Fruit fly (Drosophila melanogaster) whole organism, embryonic: ENCODE data around the gene Snx21.
A peak's percentile ranks its signal among the peaks of the same experiment; 100 is the strongest.

ENCODE experiments used
- Abd-B ChIP-seq: fragments of 200-800 bp; sonication (Bioruptor generic); optimal IDR thresholded peaks from 2 replicates; lab custom pipeline; 2018; ENCODE audit warnings: missing biosample characterization, mild to moderate bottlenecking, missing genetic modification characterization, moderate library complexity
- CG10366 ChIP-seq: fragments of 200-800 bp; sonication (Bioruptor generic); IDR thresholded peaks from 2 replicates; pipeline ENCODE4 v1.3.6; 2022; ENCODE audit warnings: missing biosample characterization, missing genetic modification characterization
- CG12659 ChIP-seq: fragments of 200-800 bp; sonication (Bioruptor generic); optimal IDR thresholded peaks from 3 replicates; lab custom pipeline; 2017; ENCODE audit warnings: mild to moderate bottlenecking, missing biosample characterization, missing genetic modification reagents, missing genetic modification characterization
- CG14050 ChIP-seq: fragments of 200-800 bp; sonication (Bioruptor generic); IDR thresholded peaks from 3 replicates; pipeline ENCODE4 v1.3.6; 2022; ENCODE audit warnings: missing biosample characterization, missing genetic modification characterization
- CG1529 ChIP-seq: fragments of 200-800 bp; sonication (Bioruptor generic); optimal IDR thresholded peaks from 3 replicates; lab custom pipeline; 2018; ENCODE audit warnings: missing biosample characterization, missing genetic modification characterization
- CG17328 ChIP-seq: fragments of 200-800 bp; sonication (Bioruptor generic); IDR thresholded peaks from 2 replicates; pipeline ENCODE4 v1.3.6; 2022; ENCODE audit warnings: missing biosample characterization, missing genetic modification characterization
- CG17802 ChIP-seq: fragments of 200-800 bp; sonication (Bioruptor generic); optimal IDR thresholded peaks from 2 replicates; lab custom pipeline; 2018; ENCODE audit warnings: missing biosample characterization, mild to moderate bottlenecking, missing genetic modification characterization, moderate library complexity
- CG2199 ChIP-seq: fragments of 200-800 bp; sonication (Bioruptor generic); IDR thresholded peaks from 3 replicates; pipeline ENCODE4 v1.3.6; 2022; ENCODE audit warnings: missing biosample characterization, missing genetic modification characterization
- CG32767 ChIP-seq: fragments of 200-800 bp; sonication (Bioruptor generic); IDR thresholded peaks from 2 replicates; pipeline ENCODE4 v1.3.6; 2022; ENCODE audit warnings: missing biosample characterization, missing genetic modification characterization
- CG34224 ChIP-seq: fragments of 200-800 bp; sonication (Bioruptor generic); IDR thresholded peaks from 3 replicates; pipeline ENCODE4 v1.3.6; 2022; ENCODE audit warnings: missing biosample characterization, missing genetic modification characterization; ENCODE audit not compliant: partially characterized antibody
- CG4820 ChIP-seq: fragments of 200-800 bp; sonication (Bioruptor generic); optimal IDR thresholded peaks from 3 replicates; lab custom pipeline; 2016; ENCODE audit warnings: missing biosample characterization, missing genetic modification characterization
- CG6791 ChIP-seq: fragments of 200-800 bp; sonication (Bioruptor generic); IDR thresholded peaks from 3 replicates; pipeline ENCODE4 v1.3.6; 2022; ENCODE audit warnings: missing biosample characterization, missing genetic modification characterization; ENCODE audit not compliant: partially characterized antibody
- CG7357 ChIP-seq: fragments of 200-800 bp; sonication (Bioruptor generic); IDR thresholded peaks from 3 replicates; pipeline ENCODE4 v1.3.6; 2022; ENCODE audit warnings: missing biosample characterization, missing genetic modification characterization
- CG8388 ChIP-seq: fragments of 200-800 bp; sonication (Bioruptor generic); optimal IDR thresholded peaks from 2 replicates; lab custom pipeline; 2019; ENCODE audit warnings: missing biosample characterization, mild to moderate bottlenecking, missing genetic modification characterization, moderate library complexity
- CG9609 ChIP-seq: fragments of 200-800 bp; sonication (Bioruptor generic); optimal IDR thresholded peaks from 3 replicates; lab custom pipeline; 2016; ENCODE audit warnings: missing biosample characterization, missing genetic modification characterization
- CG9876 ChIP-seq: fragments of 200-800 bp; sonication (Bioruptor generic); optimal IDR thresholded peaks from 2 replicates; lab custom pipeline; 2016; ENCODE audit warnings: missing biosample characterization, missing genetic modification characterization
- CHES-1-like ChIP-seq: fragments of 200-800 bp; sonication (Bioruptor generic); optimal IDR thresholded peaks from 2 replicates; lab custom pipeline; 2016; ENCODE audit warnings: missing biosample characterization, missing genetic modification characterization
- Camta ChIP-seq: fragments of 200-800 bp; sonication (Bioruptor generic); optimal IDR thresholded peaks from 2 replicates; lab custom pipeline; 2016; ENCODE audit warnings: missing biosample characterization, missing genetic modification characterization
- Chrac-16 ChIP-seq: fragments of 200-800 bp; sonication (Bioruptor generic); optimal IDR thresholded peaks from 3 replicates; lab custom pipeline; 2016; ENCODE audit warnings: missing biosample characterization, missing genetic modification characterization
- D ChIP-seq, 2 experiments: fragments of 200-800 bp in 1 of 2; fragments of >200 bp in 1 of 2; sonication (Bioruptor generic) in 1 of 2; optimal IDR thresholded peaks; 2 replicates in 1 of 2; 3 replicates in 1 of 2; lab custom pipeline; 2017; ENCODE audit warnings: mild to moderate bottlenecking in 1 of 2, missing biosample characterization in 1 of 2, missing genetic modification characterization in 1 of 2, missing genetic modification reagents in 1 of 2
- Dad ChIP-seq: fragments of 200-800 bp; sonication (Bioruptor generic); optimal IDR thresholded peaks from 3 replicates; lab custom pipeline; 2016; ENCODE audit warnings: missing biosample characterization, missing genetic modification characterization
- Dek ChIP-seq: fragments of 200-800 bp; sonication (Bioruptor generic); optimal IDR thresholded peaks from 3 replicates; lab custom pipeline; 2019; ENCODE audit warnings: missing biosample characterization, mild to moderate bottlenecking, missing genetic modification characterization, moderate library complexity
- Doc2 ChIP-seq: fragments of 200-800 bp; sonication (Bioruptor generic); IDR thresholded peaks from 2 replicates; pipeline ENCODE4 v1.3.6; 2022; ENCODE audit warnings: missing biosample characterization, missing genetic modification characterization
- Fer1 ChIP-seq: fragments of 200-800 bp; sonication (Bioruptor generic); optimal IDR thresholded peaks from 2 replicates; lab custom pipeline; 2017; ENCODE audit warnings: missing biosample characterization, mild to moderate bottlenecking, missing genetic modification characterization
- HHEX ChIP-seq: fragments of 200-800 bp; sonication (Bioruptor generic); optimal IDR thresholded peaks from 3 replicates; lab custom pipeline; 2017; ENCODE audit warnings: missing biosample characterization, mild to moderate bottlenecking, missing genetic modification characterization, missing genetic modification reagents
- HLH54F ChIP-seq: fragments of 200-800 bp; sonication (Bioruptor generic); optimal IDR thresholded peaks from 3 replicates; lab custom pipeline; 2016; ENCODE audit warnings: missing biosample characterization, missing genetic modification characterization
- HmgZ ChIP-seq: fragments of 200-800 bp; sonication (Bioruptor generic); optimal IDR thresholded peaks from 2 replicates; lab custom pipeline; 2018; ENCODE audit warnings: missing biosample characterization, mild to moderate bottlenecking, missing genetic modification characterization
- Hmx ChIP-seq: fragments of 200-800 bp; sonication (Bioruptor generic); optimal IDR thresholded peaks from 2 replicates; lab custom pipeline; 2016; ENCODE audit warnings: missing biosample characterization, missing genetic modification characterization
- Hr78 ChIP-seq, 2 experiments: fragments of 200-800 bp in 1 of 2; fragments of >200 bp in 1 of 2; sonication (Bioruptor generic) in 1 of 2; optimal IDR thresholded peaks; 2 replicates each; lab custom pipeline; 2017 to 2019; ENCODE audit warnings: missing biosample characterization in 2 of 2, missing genetic modification characterization in 2 of 2, mild to moderate bottlenecking in 1 of 2, moderate library complexity in 1 of 2
- Mes4 ChIP-seq: fragments of 200-800 bp; sonication (Bioruptor generic); optimal IDR thresholded peaks from 2 replicates; lab custom pipeline; 2016; ENCODE audit warnings: missing biosample characterization, missing genetic modification characterization
- Optix ChIP-seq: fragments of 200-800 bp; sonication (Bioruptor generic); IDR thresholded peaks from 3 replicates; pipeline ENCODE4 v1.3.6; 2022; ENCODE audit warnings: missing biosample characterization, missing genetic modification characterization
- Poxn ChIP-seq: fragments of 200-800 bp; sonication (Bioruptor generic); IDR thresholded peaks from 2 replicates; pipeline ENCODE4 v1.3.6; 2022; ENCODE audit warnings: missing biosample characterization, missing genetic modification characterization
- Sry-β ChIP-seq: fragments of 200-800 bp; sonication (Bioruptor generic); optimal IDR thresholded peaks from 2 replicates; lab custom pipeline; 2018; ENCODE audit warnings: missing biosample characterization, mild to moderate bottlenecking, missing genetic modification characterization, moderate library complexity
- Ssrp ChIP-seq: fragments of 200-800 bp; sonication (Bioruptor generic); optimal IDR thresholded peaks from 2 replicates; lab custom pipeline; 2018; ENCODE audit warnings: missing biosample characterization, mild to moderate bottlenecking, missing genetic modification characterization, moderate library complexity
- Usf ChIP-seq: fragments of 200-800 bp; sonication (Bioruptor generic); optimal IDR thresholded peaks from 2 replicates; lab custom pipeline; 2017; ENCODE audit warnings: missing genotype, missing biosample characterization, missing genetic modification characterization
- amos ChIP-seq: fragments of 200-800 bp; sonication (Bioruptor generic); IDR thresholded peaks from 2 replicates; pipeline ENCODE4 v1.3.6; 2022; ENCODE audit warnings: missing biosample characterization, missing genetic modification characterization; ENCODE audit not compliant: partially characterized antibody
- chm ChIP-seq: fragments of 200-800 bp; sonication (Bioruptor generic); IDR thresholded peaks from 2 replicates; pipeline ENCODE4 v1.3.6; 2022; ENCODE audit warnings: missing biosample characterization, missing genetic modification characterization
- croc ChIP-seq: fragments of 200-800 bp; sonication (Bioruptor generic); conservative IDR thresholded peaks from 3 replicates; pipeline ENCODE4 v1.3.6; 2022; ENCODE audit warnings: missing biosample characterization, missing genetic modification characterization
- emc ChIP-seq: fragments of 200-800 bp; sonication (Bioruptor generic); optimal IDR thresholded peaks from 2 replicates; lab custom pipeline; 2016; ENCODE audit warnings: missing biosample characterization, missing genetic modification characterization
- eyg ChIP-seq: fragments of 200-800 bp; sonication (Bioruptor generic); optimal IDR thresholded peaks from 3 replicates; lab custom pipeline; 2016; ENCODE audit warnings: missing biosample characterization, missing genetic modification characterization
- gt ChIP-seq: fragments of 200-800 bp; sonication (Bioruptor generic); IDR thresholded peaks from 2 replicates; pipeline ENCODE4 v1.3.6; 2022; ENCODE audit warnings: missing biosample characterization, missing genetic modification characterization
- hkb ChIP-seq, 2 experiments: fragments of 200-800 bp in 1 of 2; fragments of >200 bp in 1 of 2; sonication (Bioruptor generic) in 1 of 2; IDR thresholded peaks in 1 of 2; optimal IDR thresholded peaks in 1 of 2; 2 replicates each; pipeline versions ENCODE4 v1.3.6 to Lab custom; 2017 to 2022; ENCODE audit warnings: missing biosample characterization in 1 of 2, missing genetic modification characterization in 1 of 2
- maf-S ChIP-seq: fragments of 200-800 bp; sonication (Bioruptor generic); optimal IDR thresholded peaks from 2 replicates; lab custom pipeline; 2016; ENCODE audit warnings: missing biosample characterization, missing genetic modification characterization
- pan ChIP-seq, 4 experiments: fragments of >200 bp in 3 of 4; fragments of 200-800 bp in 1 of 4; sonication (Bioruptor generic) in 1 of 4; optimal IDR thresholded peaks in 3 of 4; IDR thresholded peaks in 1 of 4; 2 replicates each; pipeline versions ENCODE4 v1.3.6 to Lab custom; 2017 to 2022; ENCODE audit warnings: missing biosample characterization in 2 of 4, missing genetic modification characterization in 2 of 4, mixed read lengths in 1 of 4
- trem ChIP-seq: fragments of 200-800 bp; optimal IDR thresholded peaks from 3 replicates; lab custom pipeline; 2019; ENCODE audit warnings: missing biosample characterization, mild to moderate bottlenecking, missing genetic modification characterization, moderate library complexity
- twi ChIP-seq: fragments of 200-800 bp; optimal IDR thresholded peaks from 2 replicates; lab custom pipeline; 2019; ENCODE audit warnings: missing biosample characterization, mild to moderate bottlenecking, missing genetic modification characterization, moderate library complexity
- vnd ChIP-seq: fragments of 200-800 bp; sonication (Bioruptor generic); IDR thresholded peaks from 3 replicates; pipeline ENCODE4 v1.3.6; 2022; ENCODE audit warnings: missing biosample characterization, missing genetic modification characterization; ENCODE audit not compliant: partially characterized antibody
- wdn ChIP-seq: fragments of 200-800 bp; sonication (Bioruptor generic); IDR thresholded peaks from 2 replicates; pipeline ENCODE4 v1.3.6; 2022; ENCODE audit warnings: missing biosample characterization, missing genetic modification characterization
- wek ChIP-seq: fragments of 200-800 bp; sonication (Bioruptor generic); optimal IDR thresholded peaks from 3 replicates; lab custom pipeline; 2018; ENCODE audit warnings: missing biosample characterization, mild to moderate bottlenecking, missing genetic modification characterization, moderate library complexity

Gene Snx21

DNA sequence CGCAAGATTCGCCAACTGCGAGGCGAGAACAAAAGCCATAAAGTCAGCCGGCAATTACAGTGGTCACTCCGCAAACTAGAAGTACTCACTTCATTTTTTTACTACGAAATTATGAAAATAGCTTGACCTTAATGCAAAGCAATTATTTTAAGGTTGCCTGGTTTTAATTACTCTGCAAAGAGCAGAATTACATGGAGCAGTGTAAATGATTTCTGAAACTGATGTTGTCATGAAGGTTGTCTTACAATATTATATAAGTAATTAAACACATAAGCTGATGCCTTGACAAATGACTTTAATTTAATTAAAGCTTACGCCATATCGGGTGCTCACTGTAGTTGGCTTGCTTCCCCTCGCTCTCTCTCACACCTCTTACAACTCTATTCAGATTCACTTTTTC, 31.2 kb downstream of the Snx21 start (continued):
- TF ChIP-seq Camta (GFP tag; lab: Kevin White, UChicago) (no peak), amos (no peak), pan (optimal IDR thresholded peaks at IDR 0.05; lab: Kevin White, UChicago) (no peak), pan (GFP tag; optimal IDR thresholded peaks at IDR 0.05 in 1 of 2, IDR thresholded peaks at IDR 0.05 in 1 of 2) (peak in 1 of 2 experiments; percentile 23), HHEX (GFP tag; lab: Kevin White, UChicago) (peak; percentile 48), Mes4 (GFP tag; lab: Kevin White, UChicago) (no peak), hkb (optimal IDR thresholded peaks at IDR 0.05; lab: Kevin White, UChicago) (no peak), hkb (GFP tag; IDR thresholded peaks at IDR 0.05; lab: Robert Waterston, UW) (peak; percentile 31; the same call in 1 of the 2 replicates), croc (GFP tag; lab: Robert Waterston, UW) (0 out of 3 replicates have a peak, but pooled peaks have one; percentile 21), CG17802 (no peak), Sry-β (no peak), Usf (GFP tag; lab: Kevin White, UChicago) (peak; percentile 43), eyg (GFP tag; lab: Kevin White, UChicago) (no peak), Dek (tag; lab: Kevin White, UChicago) (peak; percentile 12), Chrac-16 (GFP tag; lab: Kevin White, UChicago) (peak; percentile 7), Fer1 (GFP tag; lab: Kevin White, UChicago) (peak; percentile 69), CG14050 (GFP tag; lab: Robert Waterston, UW) (no peak), CG17328 (peak; percentile 17; the same call in 1 of the 2 replicates), Abd-B (GFP tag; lab: Kevin White, UChicago) (peak; percentile 41), CG2199 (GFP tag; lab: Robert Waterston, UW) (no peak), CG7357 (peak; percentile 30; the same call in 1 of the 3 replicates), CG1529 (GFP tag; lab: Kevin White, UChicago) (no peak), wdn (GFP tag; lab: Robert Waterston, UW) (peak; percentile 34; the same call in 1 of the 2 replicates), chm (GFP tag; lab: Robert Waterston, UW) (no peak), gt (GFP tag; lab: Robert Waterston, UW) (no peak), maf-S (GFP tag; lab: Kevin White, UChicago) (peak; percentile 21), Hr78 (GFP tag; optimal IDR thresholded peaks at IDR 0.05; lab: Kevin White, UChicago) (no peak), HmgZ (tag; lab: Kevin White, UChicago) (peak; percentile 17), CG34224 (no peak), CG4820 (peak; percentile 30), Ssrp (tag; lab: Kevin White, UChicago) (no peak), CG9876 (GFP tag; lab: Kevin White, UChicago) (no peak), CG8388 (GFP tag; lab: Kevin White, UChicago) (no peak), CG12659 (peak; percentile 56), CHES-1-like (GFP tag; lab: Kevin White, UChicago) (peak; percentile 50), twi (tag; lab: Kevin White, UChicago) (no peak), Doc2 (no peak), Optix (GFP tag; lab: Robert Waterston, UW) (no peak), Poxn (GFP tag; lab: Robert Waterston, UW) (0 out of 2 replicates have a peak, but pooled peaks have one; percentile 11), Dad (GFP tag; lab: Kevin White, UChicago) (no peak), CG6791 (GFP tag; lab: Robert Waterston, UW) (no peak), CG9609 (GFP tag; lab: Kevin White, UChicago) (peak; percentile 23), HLH54F (GFP tag; lab: Kevin White, UChicago) (peak; percentile 49), D (optimal IDR thresholded peaks at IDR 0.05; lab: Kevin White, UChicago) (no peak), D (GFP tag; optimal IDR thresholded peaks at IDR 0.05; lab: Kevin White, UChicago) (no peak), emc (GFP tag; lab: Kevin White, UChicago) (no peak), CG10366 (GFP tag; lab: Robert Waterston, UW) (peak; percentile 34; the same call in 1 of the 2 replicates), wek (GFP tag; lab: Kevin White, UChicago) (no peak), CG32767 (GFP tag; lab: Robert Waterston, UW) (no peak), vnd (no peak), trem (tag; lab: Kevin White, UChicago) (no peak), Hmx (GFP tag; lab: Kevin White, UChicago) (no peak)
